Worm (Caenorhabditis elegans) whole organism, L4 larva: ENCODE data around the gene srbc-7.
A peak's percentile ranks its signal among the peaks of the same experiment; 100 is the strongest.

Source experiments
- D1046.2 ChIP-seq: fragments of 200-800 bp; sonication (Bioruptor generic); IDR thresholded peaks from 2 replicates; pipeline ENCODE4 v1.3.6; 2022; ENCODE audit warnings: missing genetic modification characterization, missing compliant biosample characterization
- F37D6.2 ChIP-seq: sonication (generic microtip); optimal IDR thresholded peaks from 2 replicates; lab custom pipeline; 2016; ENCODE audit warnings: mild to moderate bottlenecking, missing genetic modification characterization, missing compliant biosample characterization
- F49E8.2 ChIP-seq: sonication (generic microtip); optimal IDR thresholded peaks from 2 replicates; lab custom pipeline; 2016; ENCODE audit warnings: missing compliant biosample characterization, mild to moderate bottlenecking, missing genetic modification characterization, borderline replicate concordance
- R02D3.7 ChIP-seq: fragments of 150-350 bp; sonication (generic microtip); optimal IDR thresholded peaks from 3 replicates; lab custom pipeline; 2014; ENCODE audit warnings: missing biosample characterization, missing genetic modification characterization
- T20F7.1 ChIP-seq: fragments of 200-800 bp; sonication (Bioruptor generic); optimal IDR thresholded peaks from 2 replicates; lab custom pipeline; 2018; ENCODE audit warnings: mild to moderate bottlenecking, missing genetic modification characterization, missing compliant biosample characterization
- aha-1 ChIP-seq: fragments of 150-350 bp; peaks from one replicate; lab custom pipeline; 2014; ENCODE audit warnings: missing biosample characterization, missing genetic modification characterization
- ceh-28 ChIP-seq: fragments of 150-350 bp; optimal IDR thresholded peaks from 2 replicates; lab custom pipeline; 2014; ENCODE audit warnings: missing biosample characterization, missing genetic modification reagents, missing genetic modification characterization
- cey-2 ChIP-seq: sonication (generic microtip); optimal IDR thresholded peaks from 3 replicates; lab custom pipeline; 2017; ENCODE audit warnings: missing genetic modification characterization, mild to moderate bottlenecking, missing compliant biosample characterization, antibody characterized with exemption, borderline replicate concordance; ENCODE audit not compliant: insufficient read depth
- ctbp-1 ChIP-seq: fragments of 200-800 bp; sonication (Bioruptor generic); IDR thresholded peaks from 2 replicates; pipeline ENCODE4 v1.3.6; 2022; ENCODE audit warnings: missing genetic modification reagents, missing genetic modification characterization, missing compliant biosample characterization
- dmd-9 ChIP-seq: fragments of 200-800 bp; sonication (Bioruptor generic); IDR thresholded peaks from 2 replicates; pipeline ENCODE4 v1.3.6; 2022; ENCODE audit warnings: missing genetic modification reagents, missing genetic modification characterization, missing compliant biosample characterization
- duxl-1 ChIP-seq: sonication (generic microtip); optimal IDR thresholded peaks from 2 replicates; lab custom pipeline; 2016; ENCODE audit warnings: mild to moderate bottlenecking, missing genetic modification characterization, moderate library complexity, missing compliant biosample characterization; ENCODE audit not compliant: poor library complexity
- dve-1 ChIP-seq: sonication (generic microtip); optimal IDR thresholded peaks from 2 replicates; lab custom pipeline; 2017; ENCODE audit warnings: antibody characterized with exemption, mild to moderate bottlenecking, missing genetic modification characterization, missing compliant biosample characterization; ENCODE audit not compliant: insufficient read depth
- egl-27 ChIP-seq: sonication (generic microtip); optimal IDR thresholded peaks from 3 replicates; lab custom pipeline; 2017; ENCODE audit warnings: missing biosample characterization, missing genetic modification reagents, missing genetic modification characterization
- egl-43 ChIP-seq: fragments of 200-800 bp; sonication (Bioruptor generic); IDR thresholded peaks from 2 replicates; pipeline ENCODE4 v1.3.6; 2022; ENCODE audit warnings: missing genetic modification reagents, missing genetic modification characterization, missing compliant biosample characterization
- fkh-10 ChIP-seq: fragments of 150-350 bp; optimal IDR thresholded peaks from 2 replicates; lab custom pipeline; 2014; ENCODE audit warnings: missing biosample characterization, missing genetic modification reagents, missing genetic modification characterization
- fos-1 ChIP-seq: fragments of 150-350 bp; optimal IDR thresholded peaks from 2 replicates; lab custom pipeline; 2014; ENCODE audit warnings: missing biosample characterization, missing genetic modification characterization
- gei-8 ChIP-seq: fragments of 200-800 bp; sonication (Bioruptor generic); optimal IDR thresholded peaks from 2 replicates; lab custom pipeline; 2018; ENCODE audit warnings: mild to moderate bottlenecking, missing genetic modification characterization, missing compliant biosample characterization
- hlh-11 ChIP-seq: fragments of 200-800 bp; sonication (Bioruptor generic); optimal IDR thresholded peaks from 2 replicates; lab custom pipeline; 2018; ENCODE audit warnings: mild to moderate bottlenecking, missing genetic modification characterization, missing compliant biosample characterization
- hlh-30 ChIP-seq: sonication (generic microtip); optimal IDR thresholded peaks from 2 replicates; lab custom pipeline; 2017; ENCODE audit warnings: antibody characterized with exemption, mild to moderate bottlenecking, missing genetic modification characterization, missing compliant biosample characterization; ENCODE audit not compliant: insufficient read depth
- hmg-1.1 ChIP-seq: fragments of 200-800 bp; sonication (Bioruptor generic); IDR thresholded peaks from 2 replicates; pipeline ENCODE4 v1.3.6; 2022; ENCODE audit warnings: missing genetic modification reagents, missing genetic modification characterization, missing compliant biosample characterization
- lin-15B ChIP-seq: fragments of 150-350 bp; sonication (generic microtip); optimal IDR thresholded peaks from 3 replicates; lab custom pipeline; 2014; ENCODE audit warnings: missing biosample characterization, missing genetic modification characterization
- lin-29 ChIP-seq: fragments of 200-800 bp; sonication (Bioruptor generic); IDR thresholded peaks from 2 replicates; pipeline ENCODE4 v1.3.6; 2022; ENCODE audit warnings: missing genetic modification reagents, missing genetic modification characterization, missing compliant biosample characterization
- lin-38 ChIP-seq: fragments of 200-800 bp; sonication (Bioruptor generic); IDR thresholded peaks from 2 replicates; pipeline ENCODE4 v1.3.6; 2022; ENCODE audit warnings: missing genetic modification reagents, missing genetic modification characterization, missing compliant biosample characterization
- lir-3 ChIP-seq: sonication (generic microtip); optimal IDR thresholded peaks from 2 replicates; lab custom pipeline; 2016; ENCODE audit warnings: mild to moderate bottlenecking, missing genetic modification characterization, missing compliant biosample characterization
- lsy-2 ChIP-seq, 2 experiments: fragments of 150-350 bp in 1 of 2; sonication (generic microtip) in 1 of 2; optimal IDR thresholded peaks; 2 replicates each; lab custom pipeline; 2014 to 2017; ENCODE audit warnings: missing biosample characterization in 2 of 2, missing genetic modification characterization in 2 of 2
- mdl-1 ChIP-seq, 2 experiments: fragments of 150-350 bp in 1 of 2; sonication (generic microtip) in 1 of 2; optimal IDR thresholded peaks; 2 replicates each; lab custom pipeline; 2014 to 2017; ENCODE audit warnings: missing biosample characterization in 2 of 2, missing genetic modification characterization in 2 of 2
- mes-2 ChIP-seq: sonication (generic microtip); optimal IDR thresholded peaks from 2 replicates; lab custom pipeline; 2016; ENCODE audit warnings: missing genotype, mild to moderate bottlenecking, missing genetic modification characterization, missing compliant biosample characterization; ENCODE audit not compliant: poor library complexity, severe bottlenecking
- mxl-3 ChIP-seq: fragments of 200-800 bp; sonication (Bioruptor generic); optimal IDR thresholded peaks from 2 replicates; lab custom pipeline; 2018; ENCODE audit warnings: mild to moderate bottlenecking, missing genetic modification characterization, missing compliant biosample characterization
- nhr-102 ChIP-seq: sonication (generic microtip); optimal IDR thresholded peaks from 2 replicates; lab custom pipeline; 2016; ENCODE audit warnings: mild to moderate bottlenecking, missing genetic modification characterization, moderate library complexity, missing compliant biosample characterization
- nhr-111 ChIP-seq: fragments of 200-800 bp; sonication (Bioruptor generic); optimal IDR thresholded peaks from 2 replicates; lab custom pipeline; 2018; ENCODE audit warnings: mild to moderate bottlenecking, missing genetic modification characterization, missing compliant biosample characterization
- nhr-28 ChIP-seq: fragments of 150-350 bp; optimal IDR thresholded peaks from 2 replicates; lab custom pipeline; 2014; ENCODE audit warnings: missing biosample characterization, missing genetic modification characterization
- nhr-41 ChIP-seq: fragments of 200-800 bp; sonication (Bioruptor generic); IDR thresholded peaks from 2 replicates; pipeline ENCODE4 v1.3.6; 2022; ENCODE audit warnings: missing genetic modification reagents, missing genetic modification characterization, missing compliant biosample characterization
- nhr-42 ChIP-seq: fragments of 200-800 bp; sonication (Bioruptor generic); IDR thresholded peaks from 2 replicates; pipeline ENCODE4 v1.3.6; 2022; ENCODE audit warnings: missing genetic modification characterization, missing compliant biosample characterization
- nhr-6 ChIP-seq: fragments of 150-350 bp; optimal IDR thresholded peaks from 2 replicates; lab custom pipeline; 2014; ENCODE audit warnings: missing biosample characterization, missing genetic modification characterization
- pha-4 ChIP-seq, 2 experiments: fragments of 150-350 bp in 1 of 2; fragments of 200-800 bp in 1 of 2; sonication (Bioruptor generic) in 1 of 2; IDR thresholded peaks in 1 of 2; optimal IDR thresholded peaks in 1 of 2; 2 replicates each; pipeline versions ENCODE4 v1.3.6 to Lab custom; 2014 to 2022; ENCODE audit warnings: missing genetic modification characterization in 2 of 2, missing genetic modification reagents in 2 of 2, missing biosample characterization in 1 of 2, missing compliant biosample characterization in 1 of 2
- rbr-2 ChIP-seq: sonication (generic microtip); optimal IDR thresholded peaks from 2 replicates; lab custom pipeline; 2016; ENCODE audit warnings: missing genotype, missing genetic modification characterization, missing compliant biosample characterization
- saeg-2 ChIP-seq: fragments of 200-800 bp; sonication (Bioruptor generic); IDR thresholded peaks from 2 replicates; pipeline ENCODE4 v1.3.6; 2022; ENCODE audit warnings: missing genetic modification reagents, missing genetic modification characterization, missing compliant biosample characterization
- set-16 ChIP-seq: fragments of 200-800 bp; sonication (Bioruptor generic); IDR thresholded peaks from 2 replicates; pipeline ENCODE4 v1.3.6; 2022; ENCODE audit warnings: missing genetic modification reagents, missing genetic modification characterization, missing compliant biosample characterization
- snpc-4 ChIP-seq: fragments of 150-350 bp; optimal IDR thresholded peaks from 2 replicates; lab custom pipeline; 2014; ENCODE audit warnings: missing biosample characterization, missing genetic modification characterization
- tra-1 ChIP-seq: fragments of 200-800 bp; sonication (Bioruptor generic); IDR thresholded peaks from 2 replicates; pipeline ENCODE4 v1.3.6; 2022; ENCODE audit warnings: missing genetic modification reagents, missing genetic modification characterization, missing compliant biosample characterization
- unc-62 ChIP-seq, 3 experiments: fragments of 150-350 bp in 1 of 3; sonication (generic microtip); optimal IDR thresholded peaks in 2 of 3; peaks in 1 of 3; 1 replicate in 1 of 3; 2 replicates in 2 of 3; lab custom pipeline; 2014 to 2017; ENCODE audit warnings: missing biosample characterization in 3 of 3, missing genetic modification characterization in 3 of 3, missing genetic modification reagents in 3 of 3, missing genotype in 1 of 3
- zfp-2 ChIP-seq: sonication (generic microtip); optimal IDR thresholded peaks from 2 replicates; lab custom pipeline; 2016; ENCODE audit warnings: mild to moderate bottlenecking, missing genetic modification characterization, missing compliant biosample characterization
- zfp-3 ChIP-seq: fragments of 200-800 bp; sonication (Bioruptor generic); conservative IDR thresholded peaks from 2 replicates; pipeline ENCODE4 v1.3.6; 2022; ENCODE audit warnings: missing genetic modification reagents, missing genetic modification characterization, missing compliant biosample characterization
- zip-11 ChIP-seq: fragments of 200-800 bp; sonication (Bioruptor generic); IDR thresholded peaks from 2 replicates; pipeline ENCODE4 v1.3.6; 2022; ENCODE audit warnings: missing genetic modification characterization, missing compliant biosample characterization

Gene srbc-7

ce11 chrV:7439807-7440206 is 47.6 kb downstream of the srbc-7 start, which contains the start of gene try-13:
Gene try-13, plus strand, starts transcription at chrV:7440107.
- TF ChIP-seq zfp-2 (no peak), F37D6.2 (tag; lab: Kevin White, UChicago) (no peak), F49E8.2 (tag; lab: Kevin White, UChicago) (no peak), lsy-2 (tag; optimal IDR thresholded peaks at IDR 0.05; lab: Kevin White, UChicago) (no peak), zip-11 (GFP tag; lab: Robert Waterston, UW) (no peak), fkh-10 (GFP tag; lab: Kevin White, UChicago) (no peak), pha-4 (GFP tag; IDR thresholded peaks at IDR 0.05; lab: Robert Waterston, UW) (no peak), pha-4 (tag; optimal IDR thresholded peaks at IDR 0.05; lab: Kevin White, UChicago) (no peak), snpc-4 (no peak), nhr-41 (GFP tag; lab: Robert Waterston, UW) (no peak), nhr-6 (tag; lab: Kevin White, UChicago) (no peak), aha-1 (tag; lab: Kevin White, UChicago) (no peak), nhr-111 (GFP tag; lab: Kevin White, UChicago) (no peak), dve-1 (no peak)

DNA sequence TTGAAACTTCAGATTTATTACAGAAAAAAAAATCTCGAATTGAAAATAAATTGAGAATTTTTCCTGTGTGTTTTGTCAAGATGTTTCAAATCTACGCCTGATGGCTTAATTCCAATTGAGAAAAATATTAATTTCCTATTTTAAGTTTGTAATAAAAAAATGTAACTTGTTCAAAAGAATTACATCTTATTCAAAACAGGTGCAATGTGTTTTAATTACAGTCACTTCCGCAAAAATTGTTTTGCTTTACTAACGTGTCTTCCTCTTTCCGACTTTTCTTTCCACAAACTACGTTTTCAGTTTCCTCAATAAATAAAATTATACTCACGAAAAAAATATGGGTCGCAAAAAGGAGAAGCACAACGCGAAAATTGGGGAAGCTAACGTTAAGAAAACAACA is 49.4 kb downstream of the srbc-7 start, which contains the start of gene F25E5.16:
Gene F25E5.16 (plus strand): TSS at position 301 of the 400 bp plus-strand sequence.
- no peak for TF ChIP-seq nhr-42 (GFP tag; lab: Robert Waterston, UW)
- no peak for TF ChIP-seq F37D6.2 (tag; lab: Kevin White, UChicago)
- TF ChIP-seq lsy-2 (tag; optimal IDR thresholded peaks at IDR 0.05; lab: Kevin White, UChicago): no peak
- no peak for TF ChIP-seq fos-1 (tag; lab: Kevin White, UChicago)
- TF ChIP-seq nhr-111 (GFP tag; lab: Kevin White, UChicago): no peak
- TF ChIP-seq lin-15B: no peak
- TF ChIP-seq lin-38: no peak
- no peak for TF ChIP-seq snpc-4
- TF ChIP-seq ceh-28: no peak
- no peak for TF ChIP-seq dmd-9 (GFP tag; lab: Robert Waterston, UW)
- no peak for TF ChIP-seq nhr-102
- no peak for TF ChIP-seq cey-2 (tag; lab: Kevin White, UChicago)
- TF ChIP-seq lir-3 (tag; lab: Kevin White, UChicago): no peak
- TF ChIP-seq nhr-28 (tag; lab: Kevin White, UChicago): no peak

- TF ChIP-seq nhr-6 (tag; lab: Kevin White, UChicago) (peak; percentile 2), R02D3.7 (tag; lab: Kevin White, UChicago) (no peak), saeg-2 (GFP tag; lab: Robert Waterston, UW) (0 out of 2 replicates have a peak, but pooled peaks have one; percentile 34), zip-11 (GFP tag; lab: Robert Waterston, UW) (no peak), duxl-1 (tag; lab: Kevin White, UChicago) (peak; percentile 48), T20F7.1 (GFP tag; lab: Kevin White, UChicago) (no peak), hlh-30 (tag; lab: Kevin White, UChicago) (peak; percentile 20), ctbp-1 (GFP tag; lab: Robert Waterston, UW) (peak; percentile 61), hmg-1.1 (peak; percentile 67), egl-43 (peak; percentile 72; the same call in 1 of the 2 replicates), mdl-1 (tag; optimal IDR thresholded peaks at IDR 0.05; lab: Kevin White, UChicago) (peak in 1 of 2 experiments; percentile 22), dve-1 (no peak), hlh-11 (tag; lab: Kevin White, UChicago) (peak; percentile 7), zfp-3 (no peak), lsy-2 (tag; optimal IDR thresholded peaks at IDR 0.05; lab: Kevin White, UChicago) (peak in 1 of 2 experiments; percentile 16), lin-29 (GFP tag; lab: Robert Waterston, UW) (no peak), gei-8 (GFP tag; lab: Kevin White, UChicago) (no peak), rbr-2 (tag; lab: Kevin White, UChicago) (peak; percentile 28), mxl-3 (peak; percentile 16), tra-1 (GFP tag; lab: Robert Waterston, UW) (0 out of 2 replicates have a peak, but pooled peaks have one; percentile 11), egl-27 (tag; lab: Kevin White, UChicago) (no peak), D1046.2 (GFP tag; lab: Robert Waterston, UW) (0 out of 2 replicates have a peak, but pooled peaks have one; percentile 40), set-16 (GFP tag; lab: Robert Waterston, UW) (0 out of 2 replicates have a peak, but pooled peaks have one; percentile 12), unc-62 (GFP tag; optimal IDR thresholded peaks at IDR 0.05 in 1 of 2; lab: Kevin White, UChicago) (peak in 1 of 2 experiments; percentile 33), unc-62 (tag; optimal IDR thresholded peaks at IDR 0.05; lab: Kevin White, UChicago) (no peak), fkh-10 (GFP tag; lab: Kevin White, UChicago) (peak; percentile 29), mes-2 (peak; percentile 23), lin-38 (no peak)
Observed at ce11 chrV:7437538-7437937, 49.9 kb downstream of the srbc-7 start, which contains the start of gene F25E5.9. Gene F25E5.9, minus strand, starts transcription at chrV:7437919.
